Fruit fly (Drosophila melanogaster) whole organism, prepupa: ENCODE results near the gene CG10555.

Source experiments
- CG15336 ChIP-seq: fragments of 200-800 bp; sonication (Bioruptor generic); IDR thresholded peaks from 2 replicates; pipeline ENCODE4 v1.3.6; 2022; ENCODE audit warnings: missing biosample characterization, missing genetic modification characterization
- Eip78C ChIP-seq: fragments of 200-800 bp; sonication (Bioruptor generic); peaks from one replicate; lab custom pipeline; 2016; ENCODE audit warnings: missing biosample characterization, missing genetic modification characterization
- Ets21C ChIP-seq: fragments of 200-800 bp; sonication (Bioruptor generic); optimal IDR thresholded peaks from 3 replicates; lab custom pipeline; 2016; ENCODE audit warnings: missing biosample characterization, missing genetic modification characterization
- Sox15 ChIP-seq: fragments of 200-800 bp; sonication (Bioruptor generic); optimal IDR thresholded peaks from 3 replicates; lab custom pipeline; 2016; ENCODE audit warnings: missing biosample characterization, missing genetic modification characterization
- salr ChIP-seq, 2 experiments: fragments of 200-800 bp; sonication (Bioruptor generic); optimal IDR thresholded peaks; 3 replicates each; lab custom pipeline; 2016 to 2018; ENCODE audit warnings: missing biosample characterization in 2 of 2, missing genetic modification characterization in 2 of 2, mild to moderate bottlenecking in 1 of 2
- ss ChIP-seq, 2 experiments: fragments of 200-800 bp; sonication (Bioruptor generic); optimal IDR thresholded peaks; 2 replicates in 1 of 2; 3 replicates in 1 of 2; lab custom pipeline; 2017 to 2018; ENCODE audit warnings: mild to moderate bottlenecking in 2 of 2, missing biosample characterization in 2 of 2, missing genetic modification characterization in 2 of 2, moderate library complexity in 1 of 2

- TF ChIP-seq salr (GFP tag; optimal IDR thresholded peaks at IDR 0.05; lab: Kevin White, UChicago) (no peak), Ets21C (no peak), CG15336 (GFP tag; lab: Robert Waterston, UW) (no peak), Eip78C (GFP tag; lab: Kevin White, UChicago) (no peak), Sox15 (no peak), ss (GFP tag; optimal IDR thresholded peaks at IDR 0.05; lab: Kevin White, UChicago) (no peak)
Measured at dm6 chrX:8433709-8434108, 35.0 kb downstream of the CG10555 start, which contains the start of gene CG32712.
